Fruit fly (Drosophila melanogaster) whole organism, adult: ENCODE results near the gene rictor.

Experiments used
- Clk ChIP-seq: fragments of 200-800 bp; sonication (Bioruptor generic); optimal IDR thresholded peaks from 2 replicates; lab custom pipeline; 2017; ENCODE audit warnings: missing biosample characterization, missing genetic modification characterization
- Hr96 ChIP-seq: fragments of 200-800 bp; sonication (Bioruptor generic); optimal IDR thresholded peaks from 2 replicates; lab custom pipeline; 2016; ENCODE audit warnings: missing biosample characterization, missing genetic modification characterization
- ovo ChIP-seq: fragments of 200-800 bp; sonication (Bioruptor generic); optimal IDR thresholded peaks from 2 replicates; lab custom pipeline; 2016; ENCODE audit warnings: missing biosample characterization, missing genetic modification characterization

dm6 chrX:19306531-19306930, 45.5 kb upstream of the rictor start:
- TF ChIP-seq Clk (GFP tag; lab: Kevin White, UChicago), result no peak
- TF ChIP-seq Hr96 (GFP tag; lab: Kevin White, UChicago), result no peak
- TF ChIP-seq ovo (GFP tag; lab: Kevin White, UChicago), result no peak
